Worm (Caenorhabditis elegans) whole organism, late embryonic: ENCODE measurements around the gene nhx-5.
A peak's percentile ranks its signal among the peaks of the same experiment; 100 is the strongest.

ENCODE experiments used
- C38D4.7 ChIP-seq: fragments of 200-800 bp; sonication (Bioruptor generic); optimal IDR thresholded peaks from 2 replicates; lab custom pipeline; 2018; ENCODE audit warnings: mild to moderate bottlenecking, missing genetic modification characterization, moderate library complexity, missing compliant biosample characterization
- F13H6.1 ChIP-seq: sonication (generic microtip); optimal IDR thresholded peaks from 2 replicates; lab custom pipeline; 2016; ENCODE audit warnings: missing genetic modification characterization, missing compliant biosample characterization
- K09A11.1 ChIP-seq: sonication (generic microtip); optimal IDR thresholded peaks from 2 replicates; lab custom pipeline; 2017; ENCODE audit warnings: antibody characterized with exemption, mild to moderate bottlenecking, missing genetic modification characterization, missing compliant biosample characterization; ENCODE audit not compliant: insufficient read depth
- T23F11.4 ChIP-seq: fragments of 200-800 bp; sonication (Bioruptor generic); optimal IDR thresholded peaks from 2 replicates; lab custom pipeline; 2018; ENCODE audit warnings: mild to moderate bottlenecking, missing genetic modification characterization, missing compliant biosample characterization
- Y22D7AL.16 ChIP-seq: sonication (generic microtip); optimal IDR thresholded peaks from 2 replicates; lab custom pipeline; 2016; ENCODE audit warnings: missing genetic modification characterization, missing compliant biosample characterization
- ahr-1 ChIP-seq: sonication (generic microtip); optimal IDR thresholded peaks from 2 replicates; lab custom pipeline; 2016; ENCODE audit warnings: missing genetic modification characterization, missing compliant biosample characterization
- ama-1 ChIP-seq: fragments of 150-350 bp; optimal IDR thresholded peaks from 2 replicates; lab custom pipeline; 2014
- ceh-14 ChIP-seq: sonication (generic microtip); optimal IDR thresholded peaks from 2 replicates; lab custom pipeline; 2016; ENCODE audit warnings: missing genotype, missing genetic modification characterization, missing compliant biosample characterization
- ceh-19 ChIP-seq: fragments of 200-800 bp; sonication (Bioruptor generic); optimal IDR thresholded peaks from 2 replicates; lab custom pipeline; 2018; ENCODE audit warnings: mild to moderate bottlenecking, missing genetic modification characterization, missing compliant biosample characterization
- ceh-2 ChIP-seq: sonication (generic microtip); optimal IDR thresholded peaks from 2 replicates; lab custom pipeline; 2016; ENCODE audit warnings: missing genotype, missing genetic modification characterization, missing compliant biosample characterization
- ceh-30 ChIP-seq: fragments of 150-350 bp; optimal IDR thresholded peaks from 2 replicates; lab custom pipeline; 2014; ENCODE audit warnings: missing biosample characterization, missing genetic modification characterization
- ceh-31 ChIP-seq: sonication (generic microtip); optimal IDR thresholded peaks from 2 replicates; lab custom pipeline; 2016; ENCODE audit warnings: missing genetic modification characterization, missing compliant biosample characterization
- ceh-34 ChIP-seq: sonication (generic microtip); optimal IDR thresholded peaks from 2 replicates; lab custom pipeline; 2016; ENCODE audit warnings: mild to moderate bottlenecking, missing genetic modification characterization, missing compliant biosample characterization
- ceh-48 ChIP-seq: sonication (generic microtip); optimal IDR thresholded peaks from 2 replicates; lab custom pipeline; 2016; ENCODE audit warnings: missing genetic modification characterization, inconsistent platforms, missing compliant biosample characterization
- ceh-6 ChIP-seq: fragments of 200-800 bp; sonication (Bioruptor generic); optimal IDR thresholded peaks from 2 replicates; lab custom pipeline; 2018; ENCODE audit warnings: mild to moderate bottlenecking, missing genetic modification characterization, missing compliant biosample characterization
- ceh-9 ChIP-seq: sonication (generic microtip); optimal IDR thresholded peaks from 2 replicates; lab custom pipeline; 2016; ENCODE audit warnings: mild to moderate bottlenecking, missing genetic modification characterization, inconsistent platforms, missing compliant biosample characterization
- che-1 ChIP-seq: sonication (generic microtip); optimal IDR thresholded peaks from 2 replicates; lab custom pipeline; 2016; ENCODE audit warnings: mild to moderate bottlenecking, missing genetic modification characterization, missing compliant biosample characterization
- dmd-4 ChIP-seq: sonication (generic microtip); optimal IDR thresholded peaks from 2 replicates; lab custom pipeline; 2016; ENCODE audit warnings: borderline replicate concordance, missing genetic modification characterization, missing compliant biosample characterization
- dve-1 ChIP-seq: sonication (generic microtip); optimal IDR thresholded peaks from 2 replicates; lab custom pipeline; 2017; ENCODE audit warnings: antibody characterized with exemption, mild to moderate bottlenecking, missing genetic modification characterization, missing compliant biosample characterization
- ets-4 ChIP-seq: sonication (generic microtip); optimal IDR thresholded peaks from 2 replicates; lab custom pipeline; 2016; ENCODE audit warnings: missing genetic modification characterization, missing compliant biosample characterization
- fax-1 ChIP-seq: sonication (generic microtip); optimal IDR thresholded peaks from 2 replicates; lab custom pipeline; 2016; ENCODE audit warnings: missing genotype, missing genetic modification characterization, missing compliant biosample characterization
- fkh-6 ChIP-seq: sonication (generic microtip); optimal IDR thresholded peaks from 2 replicates; lab custom pipeline; 2016; ENCODE audit warnings: missing genetic modification characterization, missing compliant biosample characterization
- gmeb-2 ChIP-seq: sonication (generic microtip); optimal IDR thresholded peaks from 2 replicates; lab custom pipeline; 2016; ENCODE audit warnings: missing genetic modification characterization, inconsistent platforms, missing compliant biosample characterization
- hlh-15 ChIP-seq: sonication (generic microtip); optimal IDR thresholded peaks from 2 replicates; lab custom pipeline; 2016; ENCODE audit warnings: missing genetic modification characterization, missing compliant biosample characterization
- hlh-30 ChIP-seq: sonication (generic microtip); optimal IDR thresholded peaks from 2 replicates; lab custom pipeline; 2017; ENCODE audit warnings: antibody characterized with exemption, missing genetic modification characterization, missing compliant biosample characterization; ENCODE audit not compliant: insufficient read depth
- lim-6 ChIP-seq: sonication (generic microtip); optimal IDR thresholded peaks from 2 replicates; lab custom pipeline; 2016; ENCODE audit warnings: missing genetic modification characterization, missing compliant biosample characterization
- madf-2 ChIP-seq: sonication (generic microtip); optimal IDR thresholded peaks from 2 replicates; lab custom pipeline; 2017; ENCODE audit warnings: missing genetic modification characterization, missing compliant biosample characterization
- mec-3 ChIP-seq: sonication (generic microtip); optimal IDR thresholded peaks from 2 replicates; lab custom pipeline; 2016; ENCODE audit warnings: borderline replicate concordance, missing genetic modification characterization, missing compliant biosample characterization
- nfya-1 ChIP-seq: sonication (generic microtip); optimal IDR thresholded peaks from 2 replicates; lab custom pipeline; 2017; ENCODE audit warnings: missing genetic modification characterization, mild to moderate bottlenecking, missing compliant biosample characterization, antibody characterized with exemption, moderate library complexity
- nhr-11 ChIP-seq: fragments of 150-350 bp; optimal IDR thresholded peaks from 2 replicates; lab custom pipeline; 2014; ENCODE audit warnings: missing biosample characterization, missing genetic modification characterization
- nhr-232 ChIP-seq: sonication (generic microtip); optimal IDR thresholded peaks from 2 replicates; lab custom pipeline; 2016; ENCODE audit warnings: missing genetic modification characterization, missing compliant biosample characterization
- npax-4 ChIP-seq: sonication (generic microtip); optimal IDR thresholded peaks from 2 replicates; lab custom pipeline; 2016; ENCODE audit warnings: missing genetic modification characterization, missing compliant biosample characterization
- pax-1 ChIP-seq: fragments of 150-350 bp; optimal IDR thresholded peaks from 2 replicates; lab custom pipeline; 2014; ENCODE audit warnings: missing biosample characterization, missing genetic modification characterization
- pha-2 ChIP-seq: sonication (generic microtip); optimal IDR thresholded peaks from 2 replicates; lab custom pipeline; 2017; ENCODE audit warnings: mild to moderate bottlenecking, missing genetic modification characterization, missing compliant biosample characterization
- pha-4 ChIP-seq: fragments of 150-350 bp; optimal IDR thresholded peaks from 2 replicates; lab custom pipeline; 2018; ENCODE audit warnings: missing biosample characterization, missing genetic modification reagents, missing genetic modification characterization
- pros-1 ChIP-seq: fragments of 150-350 bp; optimal IDR thresholded peaks from 2 replicates; lab custom pipeline; 2014; ENCODE audit warnings: missing biosample characterization, missing genetic modification reagents, missing genetic modification characterization
- sdc-2 ChIP-seq: sonication (generic microtip); optimal IDR thresholded peaks from 2 replicates; lab custom pipeline; 2016; ENCODE audit warnings: missing genotype, missing genetic modification characterization, missing compliant biosample characterization
- sox-2 ChIP-seq: fragments of 200-800 bp; sonication (Bioruptor generic); IDR thresholded peaks from 2 replicates; pipeline ENCODE4 v1.3.6; 2022; ENCODE audit warnings: missing genetic modification reagents, missing genetic modification characterization, missing compliant biosample characterization
- sox-4 ChIP-seq: sonication (generic microtip); optimal IDR thresholded peaks from 2 replicates; lab custom pipeline; 2017; ENCODE audit warnings: mild to moderate bottlenecking, missing genetic modification characterization, inconsistent platforms, missing compliant biosample characterization
- tbx-2 ChIP-seq: sonication (generic microtip); optimal IDR thresholded peaks from 2 replicates; lab custom pipeline; 2016; ENCODE audit warnings: missing genetic modification characterization, missing compliant biosample characterization
- unc-42 ChIP-seq: sonication (generic microtip); optimal IDR thresholded peaks from 2 replicates; lab custom pipeline; 2016; ENCODE audit warnings: missing genotype, missing genetic modification characterization, missing compliant biosample characterization
- unc-55 ChIP-seq: sonication (generic microtip); optimal IDR thresholded peaks from 2 replicates; lab custom pipeline; 2017; ENCODE audit warnings: missing biosample characterization, missing genetic modification reagents, missing genetic modification characterization
- zip-5 ChIP-seq: sonication (generic microtip); optimal IDR thresholded peaks from 2 replicates; lab custom pipeline; 2016; ENCODE audit warnings: missing genetic modification characterization, missing compliant biosample characterization

Gene nhx-5

ce11 chrX:10541789-10542188, 35.0 kb upstream of the nhx-5 start:
- no peak for TF ChIP-seq ceh-2
- TF ChIP-seq che-1 = no peak
- no peak for TF ChIP-seq sox-4
- no peak for TF ChIP-seq zip-5
- no peak for TF ChIP-seq dve-1
- no peak for TF ChIP-seq npax-4 (tag; lab: Kevin White, UChicago)
- no peak for TF ChIP-seq ama-1 (lab: Kevin White, UChicago)
- TF ChIP-seq nhr-11 (tag; lab: Kevin White, UChicago) = no peak
- TF ChIP-seq fkh-6 (tag; lab: Kevin White, UChicago) = no peak
- no peak for TF ChIP-seq ceh-6 (GFP tag; lab: Kevin White, UChicago)
- TF ChIP-seq tbx-2 = no peak
- no peak for TF ChIP-seq sox-2 (GFP tag; lab: Robert Waterston, UW)
- no peak for TF ChIP-seq dmd-4 (tag; lab: Kevin White, UChicago)
- no peak for TF ChIP-seq ahr-1 (tag; lab: Kevin White, UChicago)
- TF ChIP-seq T23F11.4 = no peak
- no peak for TF ChIP-seq ceh-9 (tag; lab: Kevin White, UChicago)
- TF ChIP-seq fax-1 (tag; lab: Kevin White, UChicago) = no peak

- TF ChIP-seq lim-6 (tag; lab: Kevin White, UChicago) (no peak), pax-1 (no peak), pros-1 (tag; lab: Kevin White, UChicago) (no peak), nfya-1 (tag; lab: Kevin White, UChicago) (no peak), gmeb-2 (tag; lab: Kevin White, UChicago) (no peak), ceh-31 (no peak), C38D4.7 (GFP tag; lab: Kevin White, UChicago) (no peak), pha-4 (no peak), npax-4 (tag; lab: Kevin White, UChicago) (no peak), ceh-9 (tag; lab: Kevin White, UChicago) (no peak), ceh-14 (no peak), ceh-48 (tag; lab: Kevin White, UChicago) (no peak)
Measured at ce11 chrX:10542313-10543048, 34.3 kb upstream of the nhx-5 start, which contains the start of the genes F59F5.3 and F59F5.4. F59F5.3 (minus strand) TSS chrX:10542413. F59F5.4 (plus strand) TSS chrX:10542998.

DNA sequence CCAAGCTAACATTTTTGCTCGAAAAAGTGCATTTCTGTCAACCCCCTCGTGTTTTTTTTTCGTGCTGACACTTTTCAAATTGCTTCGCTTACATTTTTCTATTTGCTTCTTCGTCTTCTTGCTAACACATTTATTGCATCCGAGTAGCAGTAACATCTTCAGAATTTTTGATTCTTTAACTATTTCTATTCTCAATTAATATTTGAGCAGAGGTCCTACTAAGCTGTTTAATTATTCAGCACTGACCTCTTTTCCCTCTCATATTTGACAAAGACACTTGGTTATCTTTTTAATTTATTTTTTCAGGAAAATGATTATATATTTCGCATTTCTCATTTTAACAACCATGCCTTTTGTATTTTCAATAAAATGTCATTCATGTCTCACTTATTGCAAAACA, 31.0 kb upstream of the nhx-5 start, which contains the start of gene F59F5.5:
Gene F59F5.5 (plus strand): TSS at position 301 of the 400 bp plus-strand sequence.
- TF ChIP-seq ceh-34 (tag; lab: Kevin White, UChicago) (no peak), hlh-30 (no peak), ets-4 (tag; lab: Kevin White, UChicago) (no peak), K09A11.1 (no peak), ahr-1 (tag; lab: Kevin White, UChicago) (no peak), nfya-1 (tag; lab: Kevin White, UChicago) (no peak), T23F11.4 (no peak), pros-1 (tag; lab: Kevin White, UChicago) (no peak)
- TF ChIP-seq, all 69 proteins: peak for 0

DNA sequence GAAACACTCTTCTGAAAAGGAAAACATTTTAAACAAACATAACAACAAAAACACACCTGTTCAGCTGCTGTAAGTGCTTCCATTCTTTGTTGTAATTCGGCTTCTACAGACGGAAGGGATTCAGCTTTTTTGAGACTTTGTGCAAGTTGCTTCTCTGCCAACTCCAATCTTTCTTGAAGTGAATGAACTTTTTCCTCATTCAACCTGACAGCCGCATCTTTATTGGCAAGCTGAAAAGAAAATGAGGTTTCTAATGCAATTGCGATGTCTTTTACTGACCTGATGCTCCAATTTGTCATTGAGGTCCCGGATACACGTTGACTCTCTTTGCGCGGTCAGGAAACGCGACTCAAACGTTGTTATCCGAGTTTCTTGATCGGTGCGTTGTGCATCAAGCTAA, 23.7 kb upstream of the nhx-5 start:
- TF ChIP-seq ama-1 (lab: Kevin White, UChicago) = no peak
- TF ChIP-seq dve-1 = no peak

DNA sequence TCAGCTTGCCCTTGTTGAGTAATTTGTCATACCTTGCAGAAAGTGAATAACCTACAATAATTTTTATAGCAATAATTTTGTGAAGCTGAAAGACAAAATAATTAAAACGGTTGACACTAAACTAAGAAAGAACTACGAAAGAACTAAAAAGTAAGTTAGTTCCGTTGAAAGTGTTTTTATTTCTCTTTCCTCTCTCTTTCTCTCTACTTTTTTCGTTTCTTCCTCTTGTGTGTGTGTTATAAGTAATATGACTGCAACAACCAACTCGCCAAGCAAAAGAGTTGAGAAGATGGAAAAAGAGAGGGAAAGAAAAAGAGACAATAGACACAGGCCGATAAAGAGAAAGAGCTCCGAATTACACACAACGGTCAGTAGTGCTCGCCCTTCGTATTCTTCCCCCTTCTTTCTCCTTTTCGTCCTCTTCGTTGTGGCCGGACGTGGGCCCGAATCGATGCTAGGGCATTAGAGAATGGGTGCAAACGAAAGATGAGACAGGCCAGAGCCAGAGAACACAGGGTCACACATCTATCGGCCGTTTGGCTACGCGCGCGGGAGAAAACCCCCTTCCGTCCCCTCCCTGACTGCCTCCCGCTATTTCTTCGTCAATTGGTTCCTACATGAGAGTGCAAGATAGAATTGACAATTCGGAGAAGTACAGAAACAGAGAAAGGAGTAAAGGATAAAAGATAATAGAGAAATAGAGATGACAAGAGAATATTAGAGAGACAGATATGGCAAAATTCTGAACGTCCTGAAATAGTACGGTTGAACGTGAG, 21.4 kb upstream of the nhx-5 start, which contains the start of gene syd-2:
Gene syd-2 (minus strand): TSS at position 51 of the 776 bp plus-strand sequence.
- TF ChIP-seq mec-3 (no peak), unc-42 (tag; lab: Kevin White, UChicago) (peak; percentile 83), ceh-19 (peak; percentile 60), F13H6.1 (tag; lab: Kevin White, UChicago) (peak; percentile 64), ceh-14 (peak; percentile 82), ceh-30 (tag; lab: Kevin White, UChicago) (no peak), unc-55 (GFP tag; lab: Kevin White, UChicago) (peak; percentile 61), Y22D7AL.16 (tag; lab: Kevin White, UChicago) (no peak), gmeb-2 (tag; lab: Kevin White, UChicago) (peak; percentile 61), nhr-232 (peak; percentile 2), ets-4 (tag; lab: Kevin White, UChicago) (peak; percentile 31), C38D4.7 (GFP tag; lab: Kevin White, UChicago) (no peak), pros-1 (tag; lab: Kevin White, UChicago) (peak; percentile 60), hlh-15 (no peak), sdc-2 (tag; lab: Kevin White, UChicago) (peak; percentile 80), madf-2 (peak; percentile 45), pha-2 (tag; lab: Kevin White, UChicago) (peak; percentile 69)
